Fruit fly (Drosophila melanogaster): Measurements from ENCODE around the gene Pgant7.
A peak's percentile ranks its signal among the peaks of the same experiment; 100 is the strongest.

The Pgant7 gene

DNA sequence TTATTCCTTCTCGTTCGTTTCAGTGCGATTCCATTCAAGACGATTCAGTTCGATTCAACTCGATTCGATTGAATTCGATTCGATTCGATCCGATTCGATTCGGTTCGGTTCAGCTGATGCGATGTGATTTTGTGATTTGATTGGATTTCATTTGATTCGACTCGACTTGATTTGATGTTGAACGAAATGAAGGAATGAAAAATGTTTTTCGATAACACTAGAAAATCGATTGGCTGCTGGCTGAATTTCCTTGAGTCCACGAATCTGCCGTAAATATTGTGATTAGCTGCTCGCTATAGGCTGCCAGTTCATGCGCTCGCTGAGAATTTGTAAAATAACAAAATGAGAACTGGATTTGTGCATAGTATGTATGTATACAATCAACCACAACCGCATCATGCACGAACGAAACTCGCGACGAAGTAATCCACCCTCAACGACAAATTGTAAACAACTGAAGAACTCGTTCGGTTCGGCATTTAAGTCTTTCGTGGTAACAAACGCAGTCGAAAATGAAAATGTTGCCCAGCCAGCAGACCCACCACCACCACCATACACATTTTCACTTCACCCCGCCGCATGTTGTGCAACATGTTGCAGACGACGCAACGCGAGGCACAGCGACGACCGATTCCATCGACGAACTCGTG, 5.3 kb upstream of the Pgant7 start, which contains the start of gene Wnt5:
Gene Wnt5, minus strand, starts transcription at position 458 of the 650 bp plus-strand sequence.
- TF ChIP-seq CG12605 (GFP tag; IDR thresholded peaks at IDR 0.05) = 0 out of 2 replicates have a peak, but pooled peaks have one; percentile 10
- TF ChIP-seq CG8159 (tag; optimal IDR thresholded peaks at IDR 0.05) = no peak
- no peak for TF ChIP-seq CG32121 (GFP tag; IDR thresholded peaks at IDR 0.05)
- TF ChIP-seq CG8301 (tag; optimal IDR thresholded peaks at IDR 0.05) = no peak
- TF ChIP-seq EcR (GFP tag; optimal IDR thresholded peaks at IDR 0.05) = peak; percentile 3
- TF ChIP-seq Pif1B (GFP tag; optimal IDR thresholded peaks at IDR 0.05) = no peak
- no peak for TF ChIP-seq CG9948 (tag; optimal IDR thresholded peaks at IDR 0.05)
- peak; percentile 59; the same call in 1 of the 3 replicates for TF ChIP-seq CG4496 (GFP tag; IDR thresholded peaks at IDR 0.05)
- no peak for TF ChIP-seq CG13204 (GFP tag; optimal IDR thresholded peaks at IDR 0.05)
- TF ChIP-seq Ets98B (GFP tag; IDR thresholded peaks at IDR 0.05) = peak; percentile 42; the same call in 1 of the 2 replicates

DNA sequence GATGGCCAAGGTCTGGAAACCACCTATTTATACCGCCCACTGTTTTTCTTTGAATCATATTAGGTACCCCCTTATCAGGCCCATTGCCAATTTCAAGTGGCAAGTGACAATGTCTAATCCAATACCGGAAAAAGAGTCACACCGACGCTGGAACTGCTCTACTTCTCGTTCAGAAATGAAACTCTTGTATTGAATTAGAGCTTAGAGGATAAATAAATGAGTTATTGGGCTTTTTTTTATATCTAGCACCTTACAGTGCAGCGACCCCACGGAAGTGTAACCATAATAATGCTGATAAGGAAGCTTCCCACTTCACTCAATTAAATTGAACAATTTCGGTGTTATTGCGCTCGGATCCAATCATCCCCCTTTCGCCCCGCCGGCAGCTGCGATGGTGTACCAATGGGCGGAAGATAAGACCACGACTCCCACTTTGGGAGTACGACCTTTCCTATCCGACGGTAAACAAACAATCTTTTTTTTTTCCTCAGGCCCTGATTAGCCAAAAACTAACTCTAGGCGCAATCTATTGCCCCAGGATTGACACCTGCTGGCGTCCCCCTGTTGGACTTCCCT, 5.5 kb downstream of the Pgant7 start, which contains the start of gene CG15043:
Gene CG15043, minus strand, starts transcription at position 4 of the 576 bp plus-strand sequence.
- no peak for TF ChIP-seq Pif1A (GFP tag; optimal IDR thresholded peaks at IDR 0.05)

DNA sequence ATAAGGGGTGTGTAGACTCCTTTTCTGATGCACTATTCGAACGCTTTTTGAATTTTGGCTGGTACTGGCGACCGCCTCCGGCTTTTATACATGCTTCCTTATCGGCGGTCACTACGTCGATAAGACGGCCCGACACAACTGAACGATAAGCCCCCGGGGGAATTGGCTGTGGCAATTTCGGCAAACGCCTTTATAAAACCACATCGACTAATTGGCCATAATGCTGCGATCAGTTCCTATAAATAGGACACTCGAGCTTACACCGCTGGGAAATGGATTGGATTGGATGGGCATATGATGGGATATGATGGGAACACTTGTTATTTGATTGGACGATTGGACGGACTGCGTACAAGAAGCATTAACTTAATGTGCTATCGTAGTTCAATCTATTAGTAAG, 7.8 kb downstream of the Pgant7 start, which contains the start of gene CG15044:
Gene CG15044, minus strand, starts transcription at position 66 of the 400 bp plus-strand sequence.
- no peak for TF ChIP-seq CG32121 (GFP tag; IDR thresholded peaks at IDR 0.05)
- no peak for TF ChIP-seq CG17806 (tag; optimal IDR thresholded peaks at IDR 0.05)
- no peak for TF ChIP-seq D1 (tag; optimal IDR thresholded peaks at IDR 0.05)
- no peak for TF ChIP-seq Pif1B (GFP tag; optimal IDR thresholded peaks at IDR 0.05)
- no peak for TF ChIP-seq CG8301 (tag; optimal IDR thresholded peaks at IDR 0.05)
- no peak for TF ChIP-seq rn (GFP tag; IDR thresholded peaks at IDR 0.05)
- no peak for TF ChIP-seq CG10348 (GFP tag; IDR thresholded peaks at IDR 0.05)
- TF ChIP-seq CG13204 (GFP tag; optimal IDR thresholded peaks at IDR 0.05) = no peak
- TF ChIP-seq CG34367 (tag; optimal IDR thresholded peaks at IDR 0.05) = no peak
- TF ChIP-seq EcR (GFP tag; optimal IDR thresholded peaks at IDR 0.05) = no peak
- TF ChIP-seq CG12605 (GFP tag; IDR thresholded peaks at IDR 0.05) = no peak
- TF ChIP-seq fd96Ca (GFP tag; IDR thresholded peaks at IDR 0.05) = no peak
- TF ChIP-seq CG9948 (tag; optimal IDR thresholded peaks at IDR 0.05) = no peak
- TF ChIP-seq CG14655 (GFP tag; optimal IDR thresholded peaks at IDR 0.05) = no peak
- TF ChIP-seq CG15710 (tag; optimal IDR thresholded peaks at IDR 0.05) = no peak
- TF ChIP-seq CG4496 (GFP tag; IDR thresholded peaks at IDR 0.05) = no peak
- no peak for TF ChIP-seq Snoo (tag; optimal IDR thresholded peaks at IDR 0.05)
- no peak for TF ChIP-seq Ets98B (GFP tag; IDR thresholded peaks at IDR 0.05)
- TF ChIP-seq gl (tag; optimal IDR thresholded peaks at IDR 0.05) = no peak
- no peak for TF ChIP-seq CG8159 (tag; optimal IDR thresholded peaks at IDR 0.05)

DNA sequence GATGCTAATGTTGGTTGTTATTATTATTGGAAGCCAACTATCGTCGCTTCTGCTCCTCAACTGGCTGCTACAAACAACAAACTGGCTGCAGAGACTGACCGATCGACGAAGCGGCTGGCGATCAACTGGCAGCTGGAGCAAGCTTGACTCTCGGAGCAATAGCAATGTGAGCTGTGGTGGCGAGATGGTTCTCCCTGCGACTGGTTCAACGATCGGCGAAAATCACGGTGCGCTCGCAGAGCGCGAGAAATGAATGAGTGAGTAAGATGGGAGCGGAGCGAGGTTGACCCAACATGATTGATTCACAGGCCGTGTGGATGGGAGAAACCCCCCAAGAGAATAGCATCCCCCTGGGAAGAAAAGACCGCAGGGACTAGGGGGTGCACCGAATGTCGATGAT, 10.3 kb downstream of the Pgant7 start, which contains the start of gene CG15046:
Gene CG15046, minus strand, starts transcription at position 112 of the 400 bp plus-strand sequence.
- TF ChIP-seq CG13204 (GFP tag; optimal IDR thresholded peaks at IDR 0.05) (no peak), Pif1A (GFP tag; optimal IDR thresholded peaks at IDR 0.05) (no peak), CG34367 (tag; optimal IDR thresholded peaks at IDR 0.05) (no peak), CG32121 (GFP tag; IDR thresholded peaks at IDR 0.05) (no peak; the same call in 1 of the 2 replicates), CG10348 (GFP tag; IDR thresholded peaks at IDR 0.05) (no peak), CG14655 (GFP tag; optimal IDR thresholded peaks at IDR 0.05) (no peak), gl (tag; optimal IDR thresholded peaks at IDR 0.05) (no peak), CG8159 (tag; optimal IDR thresholded peaks at IDR 0.05) (no peak), CG8301 (tag; optimal IDR thresholded peaks at IDR 0.05) (no peak), D1 (tag; optimal IDR thresholded peaks at IDR 0.05) (no peak), CG12605 (GFP tag; IDR thresholded peaks at IDR 0.05) (peak; percentile 50; the same call in 1 of the 2 replicates), Ets98B (GFP tag; IDR thresholded peaks at IDR 0.05) (peak; percentile 35; the same call in 1 of the 2 replicates), Snoo (tag; optimal IDR thresholded peaks at IDR 0.05) (no peak), CG4496 (GFP tag; IDR thresholded peaks at IDR 0.05) (peak; percentile 77; the same call in 2 of the 3 replicates), fd96Ca (GFP tag; IDR thresholded peaks at IDR 0.05) (no peak), CG17806 (tag; optimal IDR thresholded peaks at IDR 0.05) (no peak), CG15710 (tag; optimal IDR thresholded peaks at IDR 0.05) (no peak), EcR (GFP tag; optimal IDR thresholded peaks at IDR 0.05) (peak; percentile 91), CG9948 (tag; optimal IDR thresholded peaks at IDR 0.05) (no peak), rn (GFP tag; IDR thresholded peaks at IDR 0.05) (no peak), Pif1B (GFP tag; optimal IDR thresholded peaks at IDR 0.05) (no peak)

DNA sequence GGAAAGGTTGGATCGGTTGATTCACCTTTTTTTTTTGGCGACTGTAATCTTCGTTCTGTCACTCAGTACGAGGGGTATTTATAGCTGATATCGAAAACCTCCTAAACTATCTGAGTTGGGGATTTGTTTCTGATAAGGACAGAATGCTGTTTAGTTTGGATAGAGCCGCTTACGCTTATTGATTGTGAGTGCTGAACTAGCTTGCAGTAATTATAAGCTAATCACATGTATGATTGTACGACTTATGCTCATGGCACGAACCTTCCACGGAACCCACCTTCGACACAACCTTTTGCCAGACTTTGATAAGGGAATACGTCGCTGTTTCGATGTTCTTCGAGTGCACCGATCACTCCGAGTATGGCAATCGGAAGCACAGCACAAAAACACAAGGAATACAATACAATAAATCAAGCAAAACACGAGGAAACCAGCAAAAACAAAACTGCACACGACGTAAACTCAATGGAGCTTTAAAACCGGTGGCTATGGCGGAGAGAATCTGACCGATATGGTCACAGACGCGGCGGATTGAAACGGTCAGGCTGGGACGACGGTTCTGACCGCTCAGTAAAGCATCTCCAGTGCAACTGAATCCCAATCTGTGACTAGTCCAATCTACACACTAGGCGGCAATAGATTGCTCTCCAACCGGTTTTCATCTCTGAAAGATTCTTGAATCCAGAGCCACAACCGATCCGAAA, 13.3 kb downstream of the Pgant7 start, which contains the start of gene psh:
Gene psh, minus strand, starts transcription at position 566 of the 704 bp plus-strand sequence.
- TF ChIP-seq Pif1A (GFP tag; optimal IDR thresholded peaks at IDR 0.05) (no peak), CG8301 (tag; optimal IDR thresholded peaks at IDR 0.05) (no peak), CG13204 (GFP tag; optimal IDR thresholded peaks at IDR 0.05) (peak; percentile 25), fd96Ca (GFP tag; IDR thresholded peaks at IDR 0.05) (peak; percentile 41; the same call in 1 of the 3 replicates), CG14655 (GFP tag; optimal IDR thresholded peaks at IDR 0.05) (peak; percentile 35), Ets98B (GFP tag; IDR thresholded peaks at IDR 0.05) (peak; percentile 7; the same call in 1 of the 2 replicates), CG12605 (GFP tag; IDR thresholded peaks at IDR 0.05) (0 out of 2 replicates have a peak, but pooled peaks have one; percentile 21), CG8159 (tag; optimal IDR thresholded peaks at IDR 0.05) (peak; percentile 23), EcR (GFP tag; optimal IDR thresholded peaks at IDR 0.05) (peak; percentile 64)
